Worm (Caenorhabditis elegans): ENCODE results near the gene F54D5.3.
A peak's percentile ranks its signal among the peaks of the same experiment; 100 is the strongest.

Gene F54D5.3

DNA sequence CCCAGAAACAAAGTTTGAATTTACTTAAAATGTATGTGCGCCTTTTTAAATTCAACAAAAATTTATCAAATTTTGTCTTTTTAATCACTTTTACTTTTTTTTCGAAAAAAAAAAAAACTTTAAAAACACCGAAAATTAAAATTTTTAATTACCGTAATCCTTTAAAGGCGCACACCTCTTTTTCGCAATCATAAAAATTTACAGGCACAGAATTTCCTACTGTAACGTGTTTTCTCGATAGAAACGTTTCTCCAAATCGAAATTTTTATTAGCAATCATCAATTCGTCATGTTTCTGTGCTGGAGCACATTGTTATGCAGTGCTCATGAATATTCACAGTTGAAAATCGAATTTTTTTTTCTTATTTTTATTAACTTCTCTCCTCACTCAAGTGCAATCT, 35.1 kb upstream of the F54D5.3 start:
- TF ChIP-seq sptf-1 (tag; optimal IDR thresholded peaks at IDR 0.05) (no peak), pqm-1 (tag; optimal IDR thresholded peaks at IDR 0.05) (no peak), nhr-90 (tag; optimal IDR thresholded peaks at IDR 0.05; ENCODE audit: poor library complexity) (no peak), hpl-2 (GFP tag; optimal IDR thresholded peaks at IDR 0.05) (no peak)

DNA sequence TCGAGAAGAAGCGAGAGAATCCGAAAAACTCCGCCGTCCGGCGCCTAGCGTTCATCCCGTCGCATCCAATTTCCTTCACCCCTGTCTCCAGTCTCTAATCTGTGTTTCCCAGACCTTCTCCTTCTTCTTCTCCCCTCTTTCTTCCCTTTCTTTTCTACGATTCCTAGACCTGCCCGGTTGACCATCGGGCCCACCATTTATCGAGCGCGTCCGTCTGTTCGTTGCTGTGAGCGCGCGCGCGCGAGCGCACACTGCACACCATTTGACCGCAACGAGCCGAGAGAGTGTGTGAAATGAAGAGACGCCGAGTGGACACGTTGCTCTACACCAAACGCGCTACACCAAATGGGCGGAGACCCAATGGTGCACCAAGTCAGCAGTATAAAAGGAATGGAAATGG, 34.5 kb upstream of the F54D5.3 start:
- peak; percentile 28 for TF ChIP-seq blmp-1 (tag; optimal IDR thresholded peaks at IDR 0.05)
- no peak for TF ChIP-seq skn-1 (tag; optimal IDR thresholded peaks at IDR 0.05)

DNA sequence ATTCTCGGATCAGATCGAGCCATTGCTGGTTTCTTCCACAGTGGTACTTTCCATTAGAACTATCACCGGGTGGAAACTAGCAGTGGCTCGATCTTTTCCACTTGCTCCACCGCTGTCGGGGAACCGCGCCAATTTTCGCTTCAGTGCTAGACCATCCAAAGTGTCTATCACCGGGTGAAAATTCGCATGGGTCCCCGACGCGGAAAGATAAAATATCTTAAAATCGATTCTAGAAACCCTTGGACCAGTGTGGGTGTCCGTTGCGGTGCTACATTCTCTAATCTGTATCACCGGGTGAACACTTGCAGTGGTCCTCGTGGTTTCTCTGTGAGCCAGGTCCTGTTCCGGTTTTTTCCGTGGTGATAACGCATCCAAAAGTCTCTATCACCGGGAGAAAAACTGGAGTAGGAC, 34.0 kb upstream of the F54D5.3 start:
- TF ChIP-seq nhr-19 (GFP tag; conservative IDR thresholded peaks at IDR 0.05) (no peak), unc-98 (GFP tag; IDR thresholded peaks at IDR 0.05) (no peak), aly-2 (tag; optimal IDR thresholded peaks at IDR 0.05) (no peak), irx-1 (tag; optimal IDR thresholded peaks at IDR 0.05) (no peak), dpl-1 (GFP tag; optimal IDR thresholded peaks at IDR 0.05) (no peak), ceh-8 (GFP tag; optimal IDR thresholded peaks at IDR 0.05) (no peak), hlh-17 (GFP tag; optimal IDR thresholded peaks at IDR 0.05; ENCODE audit: borderline replicate concordance) (no peak), pax-3 (tag; optimal IDR thresholded peaks at IDR 0.05) (no peak), ceh-90 (tag; optimal IDR thresholded peaks at IDR 0.05) (no peak), sptf-1 (tag; optimal IDR thresholded peaks at IDR 0.05) (no peak), C04F5.9 (tag; optimal IDR thresholded peaks at IDR 0.05) (no peak), zip-4 (GFP tag; optimal IDR thresholded peaks at IDR 0.05) (no peak), lin-35 (GFP tag; optimal IDR thresholded peaks at IDR 0.05) (no peak), unc-86 (tag; optimal IDR thresholded peaks at IDR 0.05) (no peak), alr-1 (tag; optimal IDR thresholded peaks at IDR 0.05; ENCODE audit: borderline replicate concordance) (no peak), unc-62 (GFP tag; optimal IDR thresholded peaks at IDR 0.05) (no peak), mef-2 (tag; optimal IDR thresholded peaks at IDR 0.05) (no peak)

DNA sequence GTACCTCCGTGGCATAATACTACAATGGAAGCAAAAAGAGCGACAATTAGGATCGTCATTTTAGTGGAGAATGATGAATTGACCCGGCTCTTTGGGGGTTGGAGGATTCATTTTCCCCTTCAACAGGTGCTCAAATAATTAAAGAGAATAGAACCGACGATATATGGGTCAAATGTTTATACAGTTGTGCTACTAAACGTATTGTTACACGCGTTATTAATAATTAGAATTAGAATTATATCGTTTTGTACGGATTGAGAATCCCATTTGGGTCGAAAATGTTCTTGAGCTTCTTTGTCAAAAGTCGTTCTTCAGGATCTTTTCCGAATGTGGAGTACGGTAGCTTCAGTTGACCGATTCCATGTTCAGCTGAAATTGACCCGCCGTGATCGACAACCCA, 32.9 kb upstream of the F54D5.3 start, which contains the start of gene Y62F5A.9:
Y62F5A.9 (minus strand) TSS at position 101 of the 400 bp plus-strand sequence.
- TF ChIP-seq nhr-85 (tag) (no peak), snu-23 (GFP tag; optimal IDR thresholded peaks at IDR 0.05) (peak; percentile 9), swsn-7 (tag; optimal IDR thresholded peaks at IDR 0.05) (no peak), efl-1 (optimal IDR thresholded peaks at IDR 0.05) (no peak), efl-1 (GFP tag; optimal IDR thresholded peaks at IDR 0.05 in 1 of 2) (peak in 1 of 2 experiments; percentile 45)

DNA sequence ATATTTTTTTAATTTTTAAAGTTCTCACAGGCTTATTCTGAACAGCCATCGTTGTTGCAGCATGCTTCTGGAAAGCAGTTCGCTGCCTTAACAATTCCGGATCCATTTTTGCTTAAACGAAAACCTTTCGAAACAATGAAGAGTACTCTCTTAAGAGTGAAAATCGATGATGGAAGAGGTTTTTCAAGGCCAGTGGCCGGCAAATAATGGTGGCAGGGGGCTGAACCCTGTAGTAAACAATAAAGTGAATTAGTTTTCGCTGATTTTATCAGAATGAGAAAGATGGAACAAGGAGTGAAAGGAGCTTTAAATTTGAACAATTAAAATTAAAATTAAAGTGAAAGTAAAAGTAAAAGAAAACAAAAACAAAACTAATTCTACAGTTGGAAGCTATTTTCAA, 29.2 kb upstream of the F54D5.3 start, which contains the start of gene gtf-2E2:
gtf-2E2 (minus strand) TSS at position 111 of the 400 bp plus-strand sequence.
- TF ChIP-seq rnt-1 (tag; optimal IDR thresholded peaks at IDR 0.05): peak; percentile 63
- no peak for TF ChIP-seq lin-15B (tag; optimal IDR thresholded peaks at IDR 0.05)
- TF ChIP-seq ama-1 (optimal IDR thresholded peaks at IDR 0.05): no peak
- peak in 1 of 2 experiments; percentile 46 for TF ChIP-seq lsy-2 (tag; optimal IDR thresholded peaks at IDR 0.05)
- peak; percentile 46 for TF ChIP-seq lin-14 (GFP tag; optimal IDR thresholded peaks at IDR 0.05)
- peak; percentile 25 for TF ChIP-seq nhr-71 (tag; optimal IDR thresholded peaks at IDR 0.05)
- TF ChIP-seq efl-1 (optimal IDR thresholded peaks at IDR 0.05): peak; percentile 15 to 36
- TF ChIP-seq efl-1 (GFP tag; optimal IDR thresholded peaks at IDR 0.05 in 1 of 2): peak in 1 of 2 experiments; percentile 29
- peak; percentile 18 for TF ChIP-seq skn-1 (tag; optimal IDR thresholded peaks at IDR 0.05)
- no peak for TF ChIP-seq jun-1 (tag; optimal IDR thresholded peaks at IDR 0.05)
- TF ChIP-seq nhr-20 (tag; optimal IDR thresholded peaks at IDR 0.05): peak; percentile 9
- peak; percentile 4 for TF ChIP-seq swsn-7 (tag; optimal IDR thresholded peaks at IDR 0.05)
- TF ChIP-seq unc-86 (tag; optimal IDR thresholded peaks at IDR 0.05): no peak
- TF ChIP-seq alr-1 (tag; optimal IDR thresholded peaks at IDR 0.05; ENCODE audit: borderline replicate concordance): no peak
- TF ChIP-seq ceh-90 (tag; optimal IDR thresholded peaks at IDR 0.05): peak; percentile 22
- TF ChIP-seq dpl-1 (GFP tag; optimal IDR thresholded peaks at IDR 0.05): peak in 1 of 3 experiments; percentile 24
- TF ChIP-seq ceh-82 (tag; optimal IDR thresholded peaks at IDR 0.05): peak in 1 of 3 experiments; percentile 35
- peak; percentile 40 for TF ChIP-seq snu-23 (GFP tag; optimal IDR thresholded peaks at IDR 0.05)
- peak; percentile 91 for TF ChIP-seq blmp-1 (tag; optimal IDR thresholded peaks at IDR 0.05)
- TF ChIP-seq grh-1 (GFP tag; IDR thresholded peaks at IDR 0.05): no peak
- TF ChIP-seq lin-35 (GFP tag; optimal IDR thresholded peaks at IDR 0.05): peak; percentile 3 to 28
- peak; percentile 69 for TF ChIP-seq mep-1 (tag; optimal IDR thresholded peaks at IDR 0.05)
